Worm (Caenorhabditis elegans) whole organism, L3 larva: ENCODE measurements around the gene T27E4.1.
A peak's percentile ranks its signal among the peaks of the same experiment; 100 is the strongest.

Experiments used
- R02D3.7 ChIP-seq: fragments of 150-350 bp; optimal IDR thresholded peaks from 2 replicates; lab custom pipeline; 2014; ENCODE audit warnings: missing biosample characterization, missing genetic modification characterization
- aly-2 ChIP-seq: fragments of 150-350 bp; optimal IDR thresholded peaks from 2 replicates; lab custom pipeline; 2014; ENCODE audit warnings: missing biosample characterization, missing genetic modification characterization
- egl-27 ChIP-seq: sonication (generic microtip); optimal IDR thresholded peaks from 4 replicates; lab custom pipeline; 2017; ENCODE audit warnings: missing biosample characterization, missing genetic modification reagents, missing genetic modification characterization
- elt-3 ChIP-seq, 3 experiments: fragments of 150-350 bp in 1 of 3; sonication (generic microtip) in 2 of 3; optimal IDR thresholded peaks; 2 replicates in 2 of 3; 4 replicates in 1 of 3; lab custom pipeline; 2014 to 2017; ENCODE audit warnings: missing biosample characterization in 3 of 3, missing genetic modification characterization in 3 of 3
- fkh-10 ChIP-seq: sonication (generic microtip); optimal IDR thresholded peaks from 2 replicates; lab custom pipeline; 2017; ENCODE audit warnings: missing biosample characterization, missing genetic modification reagents, missing genetic modification characterization
- jun-1 ChIP-seq: fragments of 150-350 bp; optimal IDR thresholded peaks from 2 replicates; lab custom pipeline; 2014; ENCODE audit warnings: missing biosample characterization, missing genetic modification reagents, missing genetic modification characterization
- lin-15B ChIP-seq: fragments of 150-350 bp; optimal IDR thresholded peaks from 2 replicates; lab custom pipeline; 2014; ENCODE audit warnings: missing biosample characterization, missing genetic modification characterization
- mdl-1 ChIP-seq: fragments of 150-350 bp; optimal IDR thresholded peaks from 2 replicates; lab custom pipeline; 2014; ENCODE audit warnings: missing biosample characterization, missing genetic modification characterization
- nhr-11 ChIP-seq: fragments of 150-350 bp; optimal IDR thresholded peaks from 2 replicates; lab custom pipeline; 2014; ENCODE audit warnings: missing biosample characterization, missing genetic modification characterization
- nhr-25 ChIP-seq: sonication (generic microtip); optimal IDR thresholded peaks from 2 replicates; lab custom pipeline; 2017; ENCODE audit warnings: missing biosample characterization, missing genetic modification characterization
- nhr-28 ChIP-seq: fragments of 150-350 bp; optimal IDR thresholded peaks from 2 replicates; lab custom pipeline; 2014; ENCODE audit warnings: missing biosample characterization, missing genetic modification characterization
- pha-4 ChIP-seq: fragments of 150-350 bp; optimal IDR thresholded peaks from 2 replicates; lab custom pipeline; 2014; ENCODE audit warnings: missing biosample characterization, missing genetic modification reagents, missing genetic modification characterization
- snpc-4 ChIP-seq: fragments of 150-350 bp; optimal IDR thresholded peaks from 2 replicates; lab custom pipeline; 2014; ENCODE audit warnings: missing biosample characterization, missing genetic modification characterization
- unc-62 ChIP-seq: fragments of 150-350 bp; sonication (generic microtip); optimal IDR thresholded peaks from 4 replicates; lab custom pipeline; 2014; ENCODE audit warnings: missing biosample characterization, missing genetic modification reagents, missing genetic modification characterization

DNA sequence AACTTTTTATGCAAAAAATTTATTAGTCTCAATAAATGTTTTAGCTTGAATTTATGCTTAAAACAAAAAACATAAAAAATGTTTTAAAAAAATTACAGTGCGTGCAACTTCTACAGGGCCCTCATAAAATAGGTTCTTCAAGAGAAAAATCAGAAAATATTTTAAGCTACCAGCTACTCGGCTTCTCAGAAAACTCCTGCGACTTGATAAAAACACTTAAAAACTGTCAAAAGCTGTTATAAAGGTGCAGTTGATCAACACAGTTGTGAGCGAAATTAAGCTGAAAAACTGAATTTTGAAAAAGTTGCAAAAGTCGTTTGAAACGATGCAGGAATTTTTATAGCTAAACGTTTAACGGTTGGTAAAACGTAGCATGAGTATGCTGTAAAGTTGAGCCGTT, 3.4 kb upstream of the T27E4.1 start:
- TF ChIP-seq lin-15B (tag; lab: Kevin White, UChicago) (no peak), fkh-10 (GFP tag; lab: Kevin White, UChicago) (no peak), mdl-1 (tag; lab: Kevin White, UChicago) (no peak), nhr-28 (tag; lab: Kevin White, UChicago) (no peak), nhr-11 (no peak), elt-3 (tag; optimal IDR thresholded peaks at IDR 0.05; lab: Kevin White, UChicago) (no peak), pha-4 (tag; lab: Kevin White, UChicago) (no peak), nhr-25 (tag; lab: Kevin White, UChicago) (no peak), unc-62 (GFP tag; lab: Kevin White, UChicago) (no peak), egl-27 (tag; lab: Kevin White, UChicago) (no peak), aly-2 (tag; lab: Kevin White, UChicago) (no peak), snpc-4 (tag; lab: Kevin White, UChicago) (peak; percentile 10), jun-1 (tag; lab: Kevin White, UChicago) (no peak), R02D3.7 (tag; lab: Kevin White, UChicago) (no peak)
